Fruit fly (Drosophila melanogaster) whole organism, embryonic: ENCODE data around the gene CG5435.

Experiments used
- Bdp1 ChIP-seq: fragments of 200-800 bp; sonication (Bioruptor generic); optimal IDR thresholded peaks from 3 replicates; lab custom pipeline; 2016; ENCODE audit warnings: missing biosample characterization, missing genetic modification characterization
- Blimp-1 ChIP-seq: fragments of 200-800 bp; sonication (Bioruptor generic); optimal IDR thresholded peaks from 3 replicates; lab custom pipeline; 2018; ENCODE audit warnings: missing biosample characterization, missing genetic modification characterization, mild to moderate bottlenecking, moderate library complexity, missing genetic modification reagents
- CG17802 ChIP-seq: fragments of 200-800 bp; sonication (Bioruptor generic); optimal IDR thresholded peaks from 2 replicates; lab custom pipeline; 2018; ENCODE audit warnings: missing biosample characterization, mild to moderate bottlenecking, missing genetic modification characterization, moderate library complexity
- CG17912 ChIP-seq: fragments of 200-800 bp; sonication (Bioruptor generic); optimal IDR thresholded peaks from 2 replicates; lab custom pipeline; 2018; ENCODE audit warnings: missing biosample characterization, mild to moderate bottlenecking, missing genetic modification characterization
- Dip2 ChIP-seq: fragments of 200-800 bp; sonication (Bioruptor generic); IDR thresholded peaks from 2 replicates; pipeline ENCODE4 v1.3.6; 2022; ENCODE audit warnings: missing biosample characterization, missing genetic modification characterization
- Oli ChIP-seq: fragments of 200-800 bp; sonication (Bioruptor generic); optimal IDR thresholded peaks from 2 replicates; lab custom pipeline; 2018; ENCODE audit warnings: missing biosample characterization, mild to moderate bottlenecking, missing genetic modification characterization, moderate library complexity
- Stat92E ChIP-seq, 3 experiments: fragments of >200 bp in 2 of 3; fragments of 200-800 bp in 1 of 3; sonication (Bioruptor generic) in 1 of 3; optimal IDR thresholded peaks; 2 replicates each; lab custom pipeline; 2017 to 2019; ENCODE audit warnings: missing biosample characterization in 3 of 3, missing genetic modification characterization in 3 of 3, mild to moderate bottlenecking in 1 of 3, moderate library complexity in 1 of 3
- jing ChIP-seq: fragments of 200-800 bp; sonication (Bioruptor generic); optimal IDR thresholded peaks from 2 replicates; lab custom pipeline; 2018; ENCODE audit warnings: missing biosample characterization, mild to moderate bottlenecking, missing genetic modification characterization
- sens-2 ChIP-seq: fragments of 200-800 bp; sonication (Bioruptor generic); IDR thresholded peaks from 2 replicates; pipeline ENCODE4 v1.3.6; 2022; ENCODE audit warnings: missing biosample characterization, missing genetic modification characterization
- vnd ChIP-seq: fragments of 200-800 bp; sonication (Bioruptor generic); IDR thresholded peaks from 3 replicates; pipeline ENCODE4 v1.3.6; 2022; ENCODE audit warnings: missing biosample characterization, missing genetic modification characterization; ENCODE audit not compliant: partially characterized antibody

DNA sequence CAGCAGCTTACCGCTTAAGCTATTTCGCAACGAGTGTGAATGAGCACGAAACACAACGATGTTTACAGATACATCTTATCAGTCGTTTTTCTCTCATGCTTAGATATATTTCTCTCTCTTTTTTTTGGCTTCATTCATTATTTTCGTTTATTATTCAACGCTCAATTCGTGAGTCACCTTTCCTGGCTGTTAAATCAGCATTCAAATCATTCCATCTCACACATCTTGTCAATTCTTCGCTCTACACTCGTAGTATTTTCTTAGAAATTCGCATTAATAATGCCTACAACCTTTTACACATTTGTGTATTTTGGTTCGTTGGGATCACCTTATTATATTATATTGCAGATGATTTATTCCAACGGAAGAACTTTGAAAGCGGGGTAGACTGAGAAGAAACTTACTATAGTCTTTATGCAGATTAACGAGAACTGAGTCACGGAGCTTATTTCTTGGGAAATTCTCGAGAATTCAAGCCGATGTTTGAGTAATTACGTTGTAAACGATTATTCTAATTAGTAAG lies 26.1 kb downstream of the CG5435 start:
- TF ChIP-seq CG17912 (no peak), Stat92E (GFP tag; optimal IDR thresholded peaks at IDR 0.05; lab: Kevin White, UChicago) (no peak), Oli (tag; lab: Kevin White, UChicago) (no peak), Bdp1 (GFP tag; lab: Kevin White, UChicago) (no peak), Blimp-1 (GFP tag; lab: Kevin White, UChicago) (no peak), jing (GFP tag; lab: Kevin White, UChicago) (no peak), sens-2 (GFP tag; lab: Robert Waterston, UW) (no peak), Dip2 (no peak), CG17802 (tag; lab: Kevin White, UChicago) (no peak), vnd (no peak)
